Worm (Caenorhabditis elegans): ENCODE data around the gene Y39H10A.1.

Y39H10A.1 gene

ce11 chrV:3814009-3814408 lies 47.0 kb downstream of the Y39H10A.1 start:
- TF ChIP-seq ham-2 (GFP tag; optimal IDR thresholded peaks at IDR 0.05) (no peak), nhr-2 (tag; optimal IDR thresholded peaks at IDR 0.05) (no peak), mls-2 (tag; optimal IDR thresholded peaks at IDR 0.05) (no peak), zip-8 (tag; optimal IDR thresholded peaks at IDR 0.05) (no peak), snpc-4 (tag; optimal IDR thresholded peaks at IDR 0.05) (no peak), ceh-83 (GFP tag; optimal IDR thresholded peaks at IDR 0.05) (no peak), nhr-237 (tag; optimal IDR thresholded peaks at IDR 0.05) (no peak), nhr-76 (tag; optimal IDR thresholded peaks at IDR 0.05) (no peak), drap-1 (GFP tag; optimal IDR thresholded peaks at IDR 0.05) (no peak), mab-5 (tag; optimal IDR thresholded peaks at IDR 0.05) (no peak), lsy-2 (tag; optimal IDR thresholded peaks at IDR 0.05) (no peak), ces-1 (GFP tag; optimal IDR thresholded peaks at IDR 0.05) (no peak), nhr-12 (tag; optimal IDR thresholded peaks at IDR 0.05) (no peak), elt-3 (tag; optimal IDR thresholded peaks at IDR 0.05) (no peak), bed-3 (GFP tag; optimal IDR thresholded peaks at IDR 0.05) (no peak), ztf-11 (tag; optimal IDR thresholded peaks at IDR 0.05) (no peak), cnd-1 (tag; optimal IDR thresholded peaks at IDR 0.05) (no peak), flh-1 (GFP tag; optimal IDR thresholded peaks at IDR 0.05) (no peak), unc-62 (GFP tag; optimal IDR thresholded peaks at IDR 0.05) (no peak)

- TF ChIP-seq unc-62 (GFP tag; optimal IDR thresholded peaks at IDR 0.05) (no peak), blmp-1 (tag; optimal IDR thresholded peaks at IDR 0.05) (no peak), mep-1 (tag; optimal IDR thresholded peaks at IDR 0.05) (no peak), ceh-83 (GFP tag; optimal IDR thresholded peaks at IDR 0.05) (no peak), ces-1 (GFP tag; optimal IDR thresholded peaks at IDR 0.05) (peak; percentile 22)
Observed at ce11 chrV:3814938-3815337, 47.9 kb downstream of the Y39H10A.1 start, which contains the start of gene H10D18.1. Gene H10D18.1 (plus strand): TSS chrV:3815214.

Measured in whole organism, mixed stage, embryonic.